In genomic region chr3R:22041625-22042282, dm6 we compare ENCODE assay signal across 3 fruit fly cellular contexts.
TF ChIP-seq lines count a peak whose summit lies in the region.

how (plus strand) TSS chr3R:22042191.

TF ChIP-seq in whole organism, embryonic, 481 proteins besides CTCF, POLR2A, EP300 and RAD21 (continued from another document and continues in another):
- TF ChIP-seq Asciz (GFP tag; optimal IDR thresholded peaks at IDR 0.05; lab: Kevin White, UChicago) = peak; percentile 9
- TF ChIP-seq Hmr (GFP tag; optimal IDR thresholded peaks at IDR 0.05; lab: Kevin White, UChicago) = peak; percentile 10
- peak; percentile 15 for TF ChIP-seq CG15514 (GFP tag; optimal IDR thresholded peaks at IDR 0.05; lab: Kevin White, UChicago)
- no peak for TF ChIP-seq zen2 (GFP tag; IDR thresholded peaks at IDR 0.05; lab: Robert Waterston, UW; ENCODE audit: partially characterized antibody)
- no peak for TF ChIP-seq HLH3B (GFP tag; IDR thresholded peaks at IDR 0.05; lab: Robert Waterston, UW)
- TF ChIP-seq BEAF-32 (GFP tag; optimal IDR thresholded peaks at IDR 0.05; lab: Kevin White, UChicago) = peak; percentile 40
- peak; percentile 91 for TF ChIP-seq MTF-1 (GFP tag; optimal IDR thresholded peaks at IDR 0.05; lab: Kevin White, UChicago; ENCODE audit: borderline replicate concordance)
- TF ChIP-seq CG14710 (tag; optimal IDR thresholded peaks at IDR 0.05; lab: Kevin White, UChicago) = peak; percentile 65
- peak; percentile 8 for TF ChIP-seq Chrac-16 (GFP tag; optimal IDR thresholded peaks at IDR 0.05; lab: Kevin White, UChicago)
- peak; percentile 20 for TF ChIP-seq NC2α (GFP tag; optimal IDR thresholded peaks at IDR 0.05; lab: Kevin White, UChicago)
- TF ChIP-seq toy (GFP tag; IDR thresholded peaks at IDR 0.05; lab: Robert Waterston, UW) = no peak
- peak; percentile 31 for TF ChIP-seq CG18599 (GFP tag; optimal IDR thresholded peaks at IDR 0.05; lab: Kevin White, UChicago)
- peak; percentile 22 for TF ChIP-seq CG30020 (tag; optimal IDR thresholded peaks at IDR 0.05; lab: Kevin White, UChicago)
- no peak for TF ChIP-seq CG14965 (GFP tag; optimal IDR thresholded peaks at IDR 0.05; lab: Kevin White, UChicago; ENCODE audit: borderline replicate concordance)
- peak; percentile 13 for TF ChIP-seq dmrt11E (tag; optimal IDR thresholded peaks at IDR 0.05; lab: Kevin White, UChicago)
- TF ChIP-seq CG2116 (GFP tag; optimal IDR thresholded peaks at IDR 0.05; lab: Kevin White, UChicago) = peak; percentile 87
- TF ChIP-seq esg (GFP tag; conservative IDR thresholded peaks at IDR 0.05; lab: Robert Waterston, UW) = no peak
- TF ChIP-seq CG11504 (tag; optimal IDR thresholded peaks at IDR 0.05; lab: Kevin White, UChicago) = peak; percentile 40
- TF ChIP-seq az2 (GFP tag; optimal IDR thresholded peaks at IDR 0.05; lab: Kevin White, UChicago) = peak; percentile 12
- peak; percentile 32; the same call in 1 of the 3 replicates for TF ChIP-seq CG16813 (GFP tag; IDR thresholded peaks at IDR 0.05; lab: Robert Waterston, UW; ENCODE audit: partially characterized antibody)
- peak; percentile 21 for TF ChIP-seq oc (tag; optimal IDR thresholded peaks at IDR 0.05; lab: Kevin White, UChicago)
- TF ChIP-seq Mrtf (GFP tag; IDR thresholded peaks at IDR 0.05; lab: Robert Waterston, UW) = no peak
- no peak for TF ChIP-seq CG4617 (GFP tag; optimal IDR thresholded peaks at IDR 0.05; lab: Kevin White, UChicago; ENCODE audit: borderline replicate concordance)
- TF ChIP-seq CG8388 (GFP tag; optimal IDR thresholded peaks at IDR 0.05; lab: Kevin White, UChicago) = peak; percentile 8
- TF ChIP-seq Spps (tag; optimal IDR thresholded peaks at IDR 0.05; lab: Kevin White, UChicago) = peak; percentile 1
- peak; percentile 79 for TF ChIP-seq Ets65A (GFP tag; lab: Kevin White, UChicago)
- peak; percentile 90 for TF ChIP-seq Sin3A (optimal IDR thresholded peaks at IDR 0.05; lab: Kevin White, UChicago)
- peak; percentile 57; the same call in 3 of the 4 replicates for TF ChIP-seq Dll (GFP tag; IDR thresholded peaks at IDR 0.05; lab: Robert Waterston, UW; ENCODE audit: partially characterized antibody)
- peak; percentile 11 for TF ChIP-seq CG13775 (GFP tag; optimal IDR thresholded peaks at IDR 0.05; lab: Kevin White, UChicago)
- TF ChIP-seq CG7372 (GFP tag; IDR thresholded peaks at IDR 0.05; lab: Robert Waterston, UW) = no peak
- TF ChIP-seq lbe (GFP tag; optimal IDR thresholded peaks at IDR 0.05; lab: Kevin White, UChicago) = peak; percentile 3
- TF ChIP-seq Trl (optimal IDR thresholded peaks at IDR 0.05; lab: Kevin White, UChicago) = peak; percentile 95 to 98
- TF ChIP-seq Trl (GFP tag; optimal IDR thresholded peaks at IDR 0.05; lab: Kevin White, UChicago) = peak; percentile 55
- TF ChIP-seq da (GFP tag; optimal IDR thresholded peaks at IDR 0.05; lab: Kevin White, UChicago) = peak; percentile 63
- peak; percentile 8 for TF ChIP-seq CG13296 (GFP tag; optimal IDR thresholded peaks at IDR 0.05; lab: Kevin White, UChicago)
- TF ChIP-seq sqz (GFP tag; optimal IDR thresholded peaks at IDR 0.05; lab: Kevin White, UChicago) = peak; percentile 43
- TF ChIP-seq CG8290 (GFP tag; optimal IDR thresholded peaks at IDR 0.05; lab: Kevin White, UChicago) = peak; percentile 47
- peak in 1 of 2 experiments; percentile 48 for TF ChIP-seq CG8290 (tag; optimal IDR thresholded peaks at IDR 0.05; lab: Kevin White, UChicago)
- TF ChIP-seq CG34376 (GFP tag; optimal IDR thresholded peaks at IDR 0.05; lab: Kevin White, UChicago) = peak; percentile 11
- TF ChIP-seq nom (GFP tag; optimal IDR thresholded peaks at IDR 0.05; lab: Kevin White, UChicago) = peak; percentile 36
- peak in 1 of 2 experiments; percentile 6 for TF ChIP-seq bsh (GFP tag; optimal IDR thresholded peaks at IDR 0.05; lab: Kevin White, UChicago)
- no peak for TF ChIP-seq Hr78 (GFP tag; optimal IDR thresholded peaks at IDR 0.05; lab: Kevin White, UChicago)

TF ChIP-seq in whole organism, prepupa, 60 proteins besides CTCF, POLR2A, EP300 and RAD21 (continued from another document):
- no peak for TF ChIP-seq Ets96B (tag; optimal IDR thresholded peaks at IDR 0.05; lab: Kevin White, UChicago)
- TF ChIP-seq salr (GFP tag; optimal IDR thresholded peaks at IDR 0.05; lab: Kevin White, UChicago) = peak in 1 of 2 experiments; percentile 40
- TF ChIP-seq OdsH (GFP tag; optimal IDR thresholded peaks at IDR 0.05; lab: Kevin White, UChicago) = peak; percentile 13
- TF ChIP-seq CG3032 (tag; optimal IDR thresholded peaks at IDR 0.05; lab: Kevin White, UChicago) = peak; percentile 11
- no peak for TF ChIP-seq CG6276 (GFP tag; optimal IDR thresholded peaks at IDR 0.05; lab: Kevin White, UChicago)
- TF ChIP-seq CG7368 (GFP tag; optimal IDR thresholded peaks at IDR 0.05; lab: Kevin White, UChicago) = no peak
- no peak for TF ChIP-seq CG9139 (GFP tag; optimal IDR thresholded peaks at IDR 0.05; lab: Kevin White, UChicago)
- peak; percentile 32 for TF ChIP-seq CG32006 (GFP tag; optimal IDR thresholded peaks at IDR 0.05; lab: Kevin White, UChicago)
- no peak for TF ChIP-seq Eip93F (GFP tag; optimal IDR thresholded peaks at IDR 0.05; lab: Kevin White, UChicago)
- TF ChIP-seq CG10669 (GFP tag; optimal IDR thresholded peaks at IDR 0.05; lab: Kevin White, UChicago) = no peak
- TF ChIP-seq fkh (GFP tag; optimal IDR thresholded peaks at IDR 0.05; lab: Kevin White, UChicago) = peak; percentile 7
- peak; percentile 42 for TF ChIP-seq Met (GFP tag; optimal IDR thresholded peaks at IDR 0.05; lab: Kevin White, UChicago)
- peak; percentile 78 for TF ChIP-seq Eip78C (GFP tag; lab: Kevin White, UChicago)
- 0 out of 3 replicates have a peak, but pooled peaks have one; percentile 24 for TF ChIP-seq eg (GFP tag; IDR thresholded peaks at IDR 0.05; lab: Robert Waterston, UW)
- peak; percentile 32 for TF ChIP-seq Sox102F (GFP tag; optimal IDR thresholded peaks at IDR 0.05; lab: Kevin White, UChicago)
- TF ChIP-seq pdm3 (GFP tag; optimal IDR thresholded peaks at IDR 0.05; lab: Kevin White, UChicago) = no peak
- TF ChIP-seq CG11762 (GFP tag; optimal IDR thresholded peaks at IDR 0.05; lab: Kevin White, UChicago; ENCODE audit: insufficient read depth) = no peak
- no peak for TF ChIP-seq dsx (GFP tag; optimal IDR thresholded peaks at IDR 0.05; lab: Kevin White, UChicago; ENCODE audit: poor library complexity, severe bottlenecking)
- peak; percentile 44 for TF ChIP-seq topi (GFP tag; optimal IDR thresholded peaks at IDR 0.05; lab: Kevin White, UChicago)
- peak; percentile 50 for TF ChIP-seq CG15336 (GFP tag; IDR thresholded peaks at IDR 0.05; lab: Robert Waterston, UW)
- TF ChIP-seq lz (GFP tag; optimal IDR thresholded peaks at IDR 0.05; lab: Kevin White, UChicago) = peak; percentile 41
- peak; percentile 43 for TF ChIP-seq esn (GFP tag; optimal IDR thresholded peaks at IDR 0.05; lab: Kevin White, UChicago)
- TF ChIP-seq CG16779 (tag; optimal IDR thresholded peaks at IDR 0.05; lab: Kevin White, UChicago) = peak; percentile 10
- TF ChIP-seq Gug (GFP tag; IDR thresholded peaks at IDR 0.05; lab: Robert Waterston, UW) = no peak
- peak; percentile 55 for TF ChIP-seq CG6854 (GFP tag; optimal IDR thresholded peaks at IDR 0.05; lab: Kevin White, UChicago)
- TF ChIP-seq CG34406 (GFP tag; optimal IDR thresholded peaks at IDR 0.05; lab: Kevin White, UChicago) = peak; percentile 46
- peak; percentile 15 for TF ChIP-seq CG3919 (GFP tag; optimal IDR thresholded peaks at IDR 0.05; lab: Kevin White, UChicago)
- TF ChIP-seq dac (GFP tag; optimal IDR thresholded peaks at IDR 0.05; lab: Kevin White, UChicago) = no peak
- peak; percentile 47 for TF ChIP-seq Hr4 (GFP tag; optimal IDR thresholded peaks at IDR 0.05; lab: Kevin White, UChicago)
- TF ChIP-seq Hr39 (GFP tag; optimal IDR thresholded peaks at IDR 0.05; lab: Kevin White, UChicago) = peak; percentile 45
- no peak for TF ChIP-seq fd85E (GFP tag; optimal IDR thresholded peaks at IDR 0.05; lab: Kevin White, UChicago)
- no peak for TF ChIP-seq Hr38 (GFP tag; optimal IDR thresholded peaks at IDR 0.05; lab: Kevin White, UChicago)
- TF ChIP-seq CG11902 (GFP tag; optimal IDR thresholded peaks at IDR 0.05; lab: Kevin White, UChicago) = no peak
- peak; percentile 36; the same call in 1 of the 3 replicates for TF ChIP-seq CG8119 (GFP tag; IDR thresholded peaks at IDR 0.05; lab: Robert Waterston, UW)
- peak; percentile 44 for TF ChIP-seq CG8632 (GFP tag; optimal IDR thresholded peaks at IDR 0.05; lab: Kevin White, UChicago)
- no peak for TF ChIP-seq svp (GFP tag; lab: Kevin White, UChicago)
- no peak for TF ChIP-seq CG4318 (GFP tag; optimal IDR thresholded peaks at IDR 0.05; lab: Kevin White, UChicago)
- no peak for TF ChIP-seq achi (GFP tag; optimal IDR thresholded peaks at IDR 0.05; lab: Kevin White, UChicago)
- TF ChIP-seq fd59A (GFP tag; optimal IDR thresholded peaks at IDR 0.05; lab: Kevin White, UChicago) = no peak
- TF ChIP-seq ss (GFP tag; optimal IDR thresholded peaks at IDR 0.05; lab: Kevin White, UChicago) = peak in 1 of 2 experiments; percentile 4

TF ChIP-seq in whole organism, wandering third instar larva, 38 proteins besides CTCF, POLR2A, EP300 and RAD21 (continued from another document):
- TF ChIP-seq CG32264 (GFP tag; optimal IDR thresholded peaks at IDR 0.05; lab: Kevin White, UChicago) (no peak), pan (optimal IDR thresholded peaks at IDR 0.05; lab: Kevin White, UChicago) (no peak), Dfd (GFP tag; optimal IDR thresholded peaks at IDR 0.05; lab: Kevin White, UChicago) (no peak), dl (GFP tag; optimal IDR thresholded peaks at IDR 0.05; lab: Kevin White, UChicago; ENCODE audit: insufficient read depth in 1 of 2, partially characterized antibody in 2 of 2) (peak; percentile 38 to 45)
